Fruit fly (Drosophila melanogaster): Measurements from ENCODE around the gene CG15005.

DNA sequence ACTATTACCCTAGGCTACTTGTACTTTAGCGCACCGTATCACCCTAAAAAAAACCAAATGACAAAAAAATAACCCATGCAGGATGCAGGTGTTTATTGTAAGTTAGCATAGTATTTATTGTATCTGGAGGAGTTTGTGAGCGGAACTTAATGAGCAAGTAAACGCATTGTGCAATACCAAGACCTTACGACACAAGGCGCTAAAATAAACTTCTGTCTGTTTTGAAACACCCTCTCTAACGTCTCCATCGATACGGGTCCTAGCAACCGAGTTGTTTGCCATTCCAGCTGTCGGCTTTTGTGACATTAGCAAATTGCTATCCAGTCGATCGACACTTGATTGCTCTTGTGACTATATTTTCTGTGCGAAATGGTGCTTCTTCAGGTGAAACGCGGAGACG is 30.6 kb downstream of the CG15005 start, which contains the start of gene CG18675:
- TF ChIP-seq jigr1 (GFP tag; IDR thresholded peaks at IDR 0.05) (no peak), CG18476 (GFP tag; optimal IDR thresholded peaks at IDR 0.05) (no peak), CG12769 (tag; optimal IDR thresholded peaks at IDR 0.05) (no peak)
